Worm (Caenorhabditis elegans) whole organism, L2 larva: ENCODE data around the gene atf-7.

Source experiments
- C34F6.9 ChIP-seq: fragments of 150-350 bp; optimal IDR thresholded peaks from 2 replicates; lab custom pipeline; 2014; ENCODE audit warnings: missing biosample characterization, missing genetic modification characterization
- F13H6.1 ChIP-seq: sonication (generic microtip); optimal IDR thresholded peaks from 2 replicates; lab custom pipeline; 2016; ENCODE audit warnings: missing genetic modification characterization, missing compliant biosample characterization
- R02D3.7 ChIP-seq: fragments of 150-350 bp; optimal IDR thresholded peaks from 2 replicates; lab custom pipeline; 2014; ENCODE audit warnings: missing biosample characterization, missing genetic modification characterization
- Y55F3AM.14 ChIP-seq: fragments of 200-800 bp; sonication (Bioruptor generic); optimal IDR thresholded peaks from 2 replicates; lab custom pipeline; 2018; ENCODE audit warnings: mild to moderate bottlenecking, missing genetic modification characterization, missing compliant biosample characterization
- ZK546.5 ChIP-seq: sonication (generic microtip); optimal IDR thresholded peaks from 2 replicates; lab custom pipeline; 2017; ENCODE audit warnings: missing biosample characterization, missing genetic modification characterization
- alr-1 ChIP-seq: fragments of 150-350 bp; optimal IDR thresholded peaks from 2 replicates; lab custom pipeline; 2014; ENCODE audit warnings: missing biosample characterization, missing genetic modification characterization
- aly-2 ChIP-seq: fragments of 150-350 bp; optimal IDR thresholded peaks from 2 replicates; lab custom pipeline; 2014; ENCODE audit warnings: missing biosample characterization, missing genetic modification characterization
- ama-1 ChIP-seq: fragments of 150-350 bp; optimal IDR thresholded peaks from 2 replicates; lab custom pipeline; 2018; ENCODE audit warnings: inconsistent platforms
- blmp-1 ChIP-seq: sonication (generic microtip); optimal IDR thresholded peaks from 2 replicates; lab custom pipeline; 2017; ENCODE audit warnings: missing genetic modification characterization, mild to moderate bottlenecking, missing compliant biosample characterization, antibody characterized with exemption, moderate library complexity; ENCODE audit not compliant: insufficient read depth
- ceh-16 ChIP-seq: fragments of 150-350 bp; optimal IDR thresholded peaks from 2 replicates; lab custom pipeline; 2014; ENCODE audit warnings: missing biosample characterization, missing genetic modification characterization
- ceh-82 ChIP-seq: fragments of 150-350 bp; optimal IDR thresholded peaks from 2 replicates; lab custom pipeline; 2014; ENCODE audit warnings: missing biosample characterization, missing genetic modification characterization
- crh-2 ChIP-seq: sonication (generic microtip); optimal IDR thresholded peaks from 2 replicates; lab custom pipeline; 2017; ENCODE audit warnings: missing biosample characterization, missing genetic modification characterization
- dmd-4 ChIP-seq: sonication (generic microtip); optimal IDR thresholded peaks from 2 replicates; lab custom pipeline; 2017; ENCODE audit warnings: missing biosample characterization, missing genetic modification characterization
- egl-27 ChIP-seq: sonication (generic microtip); optimal IDR thresholded peaks from 3 replicates; lab custom pipeline; 2017; ENCODE audit warnings: missing biosample characterization, missing genetic modification reagents, missing genetic modification characterization
- elt-1 ChIP-seq: fragments of 150-350 bp; optimal IDR thresholded peaks from 2 replicates; lab custom pipeline; 2014; ENCODE audit warnings: missing biosample characterization, missing genetic modification characterization
- elt-3 ChIP-seq: sonication (generic microtip); optimal IDR thresholded peaks from 2 replicates; lab custom pipeline; 2017; ENCODE audit warnings: missing biosample characterization, missing genetic modification characterization
- fos-1 ChIP-seq: fragments of 150-350 bp; optimal IDR thresholded peaks from 2 replicates; lab custom pipeline; 2014; ENCODE audit warnings: missing biosample characterization, missing genetic modification characterization
- gmeb-1 ChIP-seq: fragments of 150-350 bp; optimal IDR thresholded peaks from 2 replicates; lab custom pipeline; 2014; ENCODE audit warnings: missing biosample characterization, missing genetic modification characterization
- lin-11 ChIP-seq: fragments of 150-350 bp; sonication (generic microtip); optimal IDR thresholded peaks from 2 replicates; lab custom pipeline; 2014; ENCODE audit warnings: missing biosample characterization, missing genetic modification characterization, inconsistent platforms, mixed read lengths
- lin-13 ChIP-seq: fragments of 150-350 bp; optimal IDR thresholded peaks from 2 replicates; lab custom pipeline; 2014; ENCODE audit warnings: missing biosample characterization, missing genetic modification reagents, missing genetic modification characterization
- lin-39 ChIP-seq: fragments of 150-350 bp; optimal IDR thresholded peaks from 2 replicates; lab custom pipeline; 2014; ENCODE audit warnings: missing biosample characterization, missing genetic modification reagents, missing genetic modification characterization
- lsy-2 ChIP-seq, 2 experiments: fragments of 150-350 bp in 1 of 2; sonication (generic microtip) in 1 of 2; optimal IDR thresholded peaks; 2 replicates each; lab custom pipeline; 2014 to 2017; ENCODE audit warnings: missing biosample characterization in 2 of 2, missing genetic modification characterization in 2 of 2
- mab-5 ChIP-seq: fragments of 150-350 bp; optimal IDR thresholded peaks from 2 replicates; lab custom pipeline; 2014; ENCODE audit warnings: missing biosample characterization, missing genetic modification characterization
- mbf-1 ChIP-seq: sonication (generic microtip); optimal IDR thresholded peaks from 2 replicates; lab custom pipeline; 2017; ENCODE audit warnings: missing biosample characterization, missing genetic modification characterization
- mdl-1 ChIP-seq, 2 experiments: fragments of 150-350 bp in 1 of 2; sonication (generic microtip) in 1 of 2; optimal IDR thresholded peaks; 2 replicates each; lab custom pipeline; 2017; ENCODE audit warnings: missing biosample characterization in 2 of 2, missing genetic modification characterization in 2 of 2
- nhr-10 ChIP-seq: sonication (generic microtip); optimal IDR thresholded peaks from 2 replicates; lab custom pipeline; 2017; ENCODE audit warnings: missing biosample characterization, missing genetic modification characterization
- nhr-11 ChIP-seq: fragments of 150-350 bp; optimal IDR thresholded peaks from 2 replicates; lab custom pipeline; 2014; ENCODE audit warnings: missing biosample characterization, missing genetic modification characterization
- nhr-12 ChIP-seq: fragments of 150-350 bp; optimal IDR thresholded peaks from 2 replicates; lab custom pipeline; 2014; ENCODE audit warnings: missing biosample characterization, missing genetic modification characterization
- nhr-129 ChIP-seq: fragments of 150-350 bp; optimal IDR thresholded peaks from 2 replicates; lab custom pipeline; 2014; ENCODE audit warnings: missing biosample characterization, missing genetic modification characterization
- nhr-21 ChIP-seq: fragments of 150-350 bp; optimal IDR thresholded peaks from 2 replicates; lab custom pipeline; 2014; ENCODE audit warnings: missing biosample characterization, missing genetic modification characterization
- nhr-23 ChIP-seq: fragments of 150-350 bp; optimal IDR thresholded peaks from 2 replicates; lab custom pipeline; 2014; ENCODE audit warnings: missing biosample characterization, missing genetic modification reagents, missing genetic modification characterization
- nhr-237 ChIP-seq: fragments of 150-350 bp; optimal IDR thresholded peaks from 2 replicates; lab custom pipeline; 2014; ENCODE audit warnings: missing biosample characterization, missing genetic modification characterization
- nhr-25 ChIP-seq: fragments of 150-350 bp; sonication (generic microtip); optimal IDR thresholded peaks from 3 replicates; lab custom pipeline; 2014; ENCODE audit warnings: missing biosample characterization, missing genetic modification characterization
- nhr-6 ChIP-seq: fragments of 150-350 bp; optimal IDR thresholded peaks from 2 replicates; lab custom pipeline; 2014; ENCODE audit warnings: missing biosample characterization, missing genetic modification characterization
- nhr-77 ChIP-seq: fragments of 150-350 bp; optimal IDR thresholded peaks from 2 replicates; lab custom pipeline; 2014; ENCODE audit warnings: missing biosample characterization, missing genetic modification characterization
- peb-1 ChIP-seq: fragments of 150-350 bp; optimal IDR thresholded peaks from 2 replicates; lab custom pipeline; 2014; ENCODE audit warnings: missing biosample characterization, missing genetic modification characterization
- sem-4 ChIP-seq: fragments of 150-350 bp; optimal IDR thresholded peaks from 2 replicates; lab custom pipeline; 2014; ENCODE audit warnings: missing biosample characterization, missing genetic modification reagents, missing genetic modification characterization
- skn-1 ChIP-seq: sonication (generic microtip); optimal IDR thresholded peaks from 2 replicates; lab custom pipeline; 2017; ENCODE audit warnings: missing biosample characterization, missing genetic modification characterization
- sma-3 ChIP-seq: sonication (generic microtip); optimal IDR thresholded peaks from 2 replicates; lab custom pipeline; 2016; ENCODE audit warnings: missing genetic modification reagents, missing genetic modification characterization, missing compliant biosample characterization
- sma-9 ChIP-seq, 2 experiments: fragments of 150-350 bp in 1 of 2; sonication (generic microtip) in 1 of 2; optimal IDR thresholded peaks; 2 replicates each; lab custom pipeline; 2014 to 2016; ENCODE audit warnings: missing genetic modification characterization in 2 of 2, mild to moderate bottlenecking in 1 of 2, missing biosample characterization in 1 of 2, missing compliant biosample characterization in 1 of 2, missing genetic modification reagents in 1 of 2, moderate library complexity in 1 of 2
- snpc-4 ChIP-seq: fragments of 150-350 bp; optimal IDR thresholded peaks from 2 replicates; lab custom pipeline; 2014; ENCODE audit warnings: missing biosample characterization, missing genetic modification characterization
- unc-39 ChIP-seq: fragments of 150-350 bp; optimal IDR thresholded peaks from 2 replicates; lab custom pipeline; 2014; ENCODE audit warnings: missing biosample characterization, missing genetic modification characterization
- unc-55 ChIP-seq: fragments of 150-350 bp; sonication (generic microtip); optimal IDR thresholded peaks from 3 replicates; lab custom pipeline; 2014; ENCODE audit warnings: missing biosample characterization, missing genetic modification reagents, missing genetic modification characterization
- unc-62 ChIP-seq: fragments of 150-350 bp; optimal IDR thresholded peaks from 2 replicates; lab custom pipeline; 2014; ENCODE audit warnings: missing biosample characterization, missing genetic modification reagents, missing genetic modification characterization
- zag-1 ChIP-seq: fragments of 150-350 bp; optimal IDR thresholded peaks from 2 replicates; lab custom pipeline; 2014; ENCODE audit warnings: missing biosample characterization, missing genetic modification characterization
- ztf-1 ChIP-seq: fragments of 200-800 bp; sonication (Bioruptor generic); conservative IDR thresholded peaks from 2 replicates; pipeline ENCODE4 v1.3.6; 2022; ENCODE audit warnings: missing genetic modification characterization, missing compliant biosample characterization
- ztf-11 ChIP-seq: sonication (generic microtip); optimal IDR thresholded peaks from 2 replicates; lab custom pipeline; 2017; ENCODE audit warnings: missing biosample characterization, missing genetic modification characterization
- ztf-4 ChIP-seq: fragments of 150-350 bp; optimal IDR thresholded peaks from 2 replicates; lab custom pipeline; 2014; ENCODE audit warnings: missing biosample characterization, missing genetic modification characterization

atf-7 gene

ce11 chrIII:4476313-4476712 is 22.5 kb downstream of the atf-7 start:
- no peak for TF ChIP-seq ceh-16
- TF ChIP-seq alr-1 (tag; lab: Kevin White, UChicago), result no peak
- TF ChIP-seq snpc-4, result no peak
- TF ChIP-seq nhr-129, result no peak
- TF ChIP-seq sem-4 (tag; lab: Kevin White, UChicago), result no peak
- no peak for TF ChIP-seq ztf-4 (tag; lab: Kevin White, UChicago)
- TF ChIP-seq F13H6.1 (tag; lab: Kevin White, UChicago), result no peak
- TF ChIP-seq nhr-237 (tag; lab: Kevin White, UChicago), result no peak
- no peak for TF ChIP-seq nhr-10
- no peak for TF ChIP-seq lsy-2 (tag; optimal IDR thresholded peaks at IDR 0.05; lab: Kevin White, UChicago)
- TF ChIP-seq sma-9 (GFP tag; optimal IDR thresholded peaks at IDR 0.05; lab: Kevin White, UChicago), result no peak
- no peak for TF ChIP-seq sma-9 (tag; optimal IDR thresholded peaks at IDR 0.05; lab: Kevin White, UChicago)
- no peak for TF ChIP-seq lin-11 (tag; lab: Kevin White, UChicago)
- no peak for TF ChIP-seq zag-1
- TF ChIP-seq, all 48 proteins: peak for 0

- TF ChIP-seq blmp-1 (tag; lab: Kevin White, UChicago) (peak; percentile 95), aly-2 (tag; lab: Kevin White, UChicago) (peak; percentile 89), nhr-11 (tag; lab: Kevin White, UChicago) (no peak), fos-1 (tag; lab: Kevin White, UChicago) (peak; percentile 99), nhr-77 (tag; lab: Kevin White, UChicago) (peak; percentile 92), peb-1 (no peak), elt-1 (tag; lab: Kevin White, UChicago) (no peak), alr-1 (tag; lab: Kevin White, UChicago) (no peak), nhr-6 (tag; lab: Kevin White, UChicago) (peak; percentile 99), nhr-10 (peak; percentile 90), ZK546.5 (tag; lab: Kevin White, UChicago) (peak; percentile 84), nhr-21 (tag; lab: Kevin White, UChicago) (peak; percentile 99), egl-27 (peak; percentile 97), mab-5 (tag; lab: Kevin White, UChicago) (peak; percentile 97), ztf-11 (tag; lab: Kevin White, UChicago) (peak; percentile 61), nhr-129 (peak; percentile 99), ceh-16 (peak; percentile 95), lin-39 (tag; lab: Kevin White, UChicago) (peak; percentile 80), lin-11 (tag; lab: Kevin White, UChicago) (peak; percentile 98), ama-1 (lab: Kevin White, UChicago) (peak; percentile 47), lin-13 (GFP tag; lab: Kevin White, UChicago) (peak; percentile 98), zag-1 (peak; percentile 96), mdl-1 (tag; optimal IDR thresholded peaks at IDR 0.05; lab: Kevin White, UChicago) (peak; percentile 93 to 95), crh-2 (tag; lab: Kevin White, UChicago) (peak; percentile 99), unc-62 (peak; percentile 80), skn-1 (tag; lab: Kevin White, UChicago) (peak; percentile 92), nhr-237 (tag; lab: Kevin White, UChicago) (peak; percentile 89), ztf-4 (tag; lab: Kevin White, UChicago) (peak; percentile 99), C34F6.9 (tag; lab: Kevin White, UChicago) (peak; percentile 100), nhr-23 (tag; lab: Kevin White, UChicago) (no peak), elt-3 (tag; lab: Kevin White, UChicago) (no peak), unc-55 (GFP tag; lab: Kevin White, UChicago) (peak; percentile 99), ceh-82 (tag; lab: Kevin White, UChicago) (peak; percentile 94), sma-9 (GFP tag; optimal IDR thresholded peaks at IDR 0.05; lab: Kevin White, UChicago) (peak; percentile 99), sma-9 (tag; optimal IDR thresholded peaks at IDR 0.05; lab: Kevin White, UChicago) (no peak), gmeb-1 (tag; lab: Kevin White, UChicago) (peak; percentile 96), sma-3 (GFP tag; lab: Kevin White, UChicago) (peak; percentile 99), lsy-2 (tag; optimal IDR thresholded peaks at IDR 0.05; lab: Kevin White, UChicago) (peak; percentile 100), F13H6.1 (tag; lab: Kevin White, UChicago) (peak; percentile 99), nhr-25 (tag; lab: Kevin White, UChicago) (peak; percentile 99), sem-4 (tag; lab: Kevin White, UChicago) (peak; percentile 100), snpc-4 (peak; percentile 92), R02D3.7 (tag; lab: Kevin White, UChicago) (peak; percentile 81), dmd-4 (tag; lab: Kevin White, UChicago) (peak; percentile 63), ztf-1 (no peak), nhr-12 (tag; lab: Kevin White, UChicago) (peak; percentile 77), Y55F3AM.14 (GFP tag; lab: Kevin White, UChicago) (peak; percentile 97), unc-39 (tag; lab: Kevin White, UChicago) (no peak), mbf-1 (tag; lab: Kevin White, UChicago) (peak; percentile 53)
These were observed 23.3 kb downstream of the atf-7 start, which contains the start of gene rps-1 for ce11 chrIII:4475428-4475968. Gene rps-1 (plus strand): TSS chrIII:4475918.
